Worm (Caenorhabditis elegans) whole organism, early embryonic: ENCODE results near the gene D2096.7.
A peak's percentile ranks its signal among the peaks of the same experiment; 100 is the strongest.

Experiments
- B0310.2 ChIP-seq: sonication (generic microtip); optimal IDR thresholded peaks from 2 replicates; lab custom pipeline; 2016; ENCODE audit warnings: mild to moderate bottlenecking, missing genetic modification characterization, missing compliant biosample characterization
- F13C5.2 ChIP-seq: sonication (generic microtip); optimal IDR thresholded peaks from 2 replicates; lab custom pipeline; 2017; ENCODE audit warnings: mild to moderate bottlenecking, missing genetic modification characterization, inconsistent platforms, missing compliant biosample characterization
- aly-1 ChIP-seq: sonication (generic microtip); optimal IDR thresholded peaks from 2 replicates; lab custom pipeline; 2016; ENCODE audit warnings: missing genetic modification characterization, missing compliant biosample characterization
- ama-1 ChIP-seq: fragments of 150-350 bp; optimal IDR thresholded peaks from 2 replicates; lab custom pipeline; 2014
- ceh-13 ChIP-seq: fragments of 200-800 bp; sonication (Bioruptor generic); optimal IDR thresholded peaks from 2 replicates; lab custom pipeline; 2018; ENCODE audit warnings: mild to moderate bottlenecking, missing genetic modification characterization, missing compliant biosample characterization
- ceh-36 ChIP-seq: sonication (generic microtip); optimal IDR thresholded peaks from 2 replicates; lab custom pipeline; 2016; ENCODE audit warnings: missing genetic modification characterization, inconsistent platforms, missing compliant biosample characterization
- ets-7 ChIP-seq: sonication (generic microtip); optimal IDR thresholded peaks from 2 replicates; lab custom pipeline; 2016; ENCODE audit warnings: missing genotype, missing genetic modification characterization, missing compliant biosample characterization
- flt-1 ChIP-seq: fragments of 200-800 bp; sonication (Bioruptor generic); IDR thresholded peaks from 2 replicates; pipeline ENCODE4 v1.3.6; 2022; ENCODE audit warnings: missing genetic modification characterization, missing compliant biosample characterization
- hmbx-1 ChIP-seq: sonication (generic microtip); optimal IDR thresholded peaks from 2 replicates; lab custom pipeline; 2016; ENCODE audit warnings: mild to moderate bottlenecking, missing genetic modification characterization, missing compliant biosample characterization
- hmg-4 ChIP-seq: fragments of 200-800 bp; sonication (Bioruptor generic); optimal IDR thresholded peaks from 2 replicates; lab custom pipeline; 2018; ENCODE audit warnings: mild to moderate bottlenecking, missing genetic modification characterization, missing compliant biosample characterization
- hnd-1 ChIP-seq: sonication (generic microtip); optimal IDR thresholded peaks from 2 replicates; lab custom pipeline; 2016; ENCODE audit warnings: missing genetic modification characterization, missing compliant biosample characterization
- pes-1 ChIP-seq: fragments of 200-800 bp; sonication (Bioruptor generic); IDR thresholded peaks from 2 replicates; pipeline ENCODE4 v1.3.6; 2022; ENCODE audit warnings: missing genetic modification reagents, missing genetic modification characterization, missing compliant biosample characterization
- scrt-1 ChIP-seq: fragments of 200-800 bp; sonication (Bioruptor generic); IDR thresholded peaks from 2 replicates; pipeline ENCODE4 v1.3.6; 2022; ENCODE audit warnings: missing genetic modification characterization, missing compliant biosample characterization
- sea-1 ChIP-seq: fragments of 200-800 bp; sonication (Bioruptor generic); conservative IDR thresholded peaks from 2 replicates; pipeline ENCODE4 v1.3.6; 2022; ENCODE audit warnings: missing genetic modification characterization, missing compliant biosample characterization
- tbx-11 ChIP-seq: fragments of 200-800 bp; sonication (Bioruptor generic); IDR thresholded peaks from 2 replicates; pipeline ENCODE4 v1.3.6; 2022; ENCODE audit warnings: missing genetic modification characterization, missing compliant biosample characterization
- tbx-37 ChIP-seq: fragments of 200-800 bp; sonication (Bioruptor generic); conservative IDR thresholded peaks from 2 replicates; pipeline ENCODE4 v1.3.6; 2022; ENCODE audit warnings: missing genetic modification reagents, missing genetic modification characterization, missing compliant biosample characterization
- tra-4 ChIP-seq: sonication (generic microtip); optimal IDR thresholded peaks from 2 replicates; lab custom pipeline; 2017; ENCODE audit warnings: missing genetic modification characterization, missing compliant biosample characterization

D2096.7 gene

DNA sequence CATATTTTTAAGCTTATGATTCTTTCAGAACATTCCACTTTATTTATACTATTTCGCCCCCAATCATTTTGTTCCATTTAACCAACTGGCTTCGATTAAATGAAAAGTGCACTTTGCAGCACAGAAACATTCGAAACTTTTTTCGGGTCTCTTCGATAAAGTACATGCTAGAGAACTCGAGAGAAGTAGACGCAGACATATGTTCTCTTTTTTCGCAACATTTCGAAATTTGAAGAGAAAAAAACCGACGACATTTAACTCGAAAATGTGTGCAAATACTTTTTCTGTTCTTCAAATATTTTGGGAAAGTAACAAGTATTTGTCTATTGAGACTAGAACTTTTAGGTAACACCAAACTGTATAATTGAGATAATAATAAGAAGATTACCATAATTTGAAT lies 507 bp downstream of the D2096.7 start:
- TF ChIP-seq F13C5.2 (tag; lab: Kevin White, UChicago): no peak
- TF ChIP-seq sea-1 (GFP tag; lab: Robert Waterston, UW): no peak
- no peak for TF ChIP-seq scrt-1 (GFP tag; lab: Robert Waterston, UW)
- TF ChIP-seq tbx-11: no peak
- no peak for TF ChIP-seq ama-1 (lab: Kevin White, UChicago)
- TF ChIP-seq flt-1 (GFP tag; lab: Robert Waterston, UW): no peak
- TF ChIP-seq hnd-1 (tag; lab: Kevin White, UChicago): no peak
- TF ChIP-seq aly-1 (tag; lab: Kevin White, UChicago): no peak
- TF ChIP-seq tra-4 (tag; lab: Kevin White, UChicago): no peak
- no peak for TF ChIP-seq pes-1
- TF ChIP-seq ceh-13 (GFP tag; lab: Kevin White, UChicago): no peak
- no peak for TF ChIP-seq ceh-36
- TF ChIP-seq B0310.2 (tag; lab: Kevin White, UChicago): no peak
- no peak for TF ChIP-seq tbx-37 (GFP tag; lab: Robert Waterston, UW)
- no peak for TF ChIP-seq hmg-4 (GFP tag; lab: Kevin White, UChicago)
- no peak for TF ChIP-seq ets-7 (tag; lab: Kevin White, UChicago)
- TF ChIP-seq hmbx-1: no peak

- TF ChIP-seq hmg-4 (GFP tag; lab: Kevin White, UChicago): peak; percentile 96
- TF ChIP-seq flt-1 (GFP tag; lab: Robert Waterston, UW): peak; percentile 94
- peak; percentile 75 for TF ChIP-seq ets-7 (tag; lab: Kevin White, UChicago)
- peak; percentile 91 for TF ChIP-seq aly-1 (tag; lab: Kevin White, UChicago)
- peak; percentile 91 for TF ChIP-seq ceh-36
- TF ChIP-seq sea-1 (GFP tag; lab: Robert Waterston, UW): peak; percentile 92
- peak; percentile 84 for TF ChIP-seq tra-4 (tag; lab: Kevin White, UChicago)
- TF ChIP-seq hmbx-1: peak; percentile 88
- peak; percentile 92 for TF ChIP-seq F13C5.2 (tag; lab: Kevin White, UChicago)
- peak; percentile 82 for TF ChIP-seq ceh-13 (GFP tag; lab: Kevin White, UChicago)
- TF ChIP-seq B0310.2 (tag; lab: Kevin White, UChicago): peak; percentile 85
- no peak for TF ChIP-seq ama-1 (lab: Kevin White, UChicago)
- TF ChIP-seq pes-1: peak; percentile 94
- peak; percentile 94 for TF ChIP-seq tbx-37 (GFP tag; lab: Robert Waterston, UW)
- TF ChIP-seq tbx-11: peak; percentile 88
- TF ChIP-seq hnd-1 (tag; lab: Kevin White, UChicago): peak; percentile 82
- TF ChIP-seq scrt-1 (GFP tag; lab: Robert Waterston, UW): peak; percentile 93
These were observed 2.0 kb downstream of the D2096.7 start for ce11 chrIV:8375381-8375780.

DNA sequence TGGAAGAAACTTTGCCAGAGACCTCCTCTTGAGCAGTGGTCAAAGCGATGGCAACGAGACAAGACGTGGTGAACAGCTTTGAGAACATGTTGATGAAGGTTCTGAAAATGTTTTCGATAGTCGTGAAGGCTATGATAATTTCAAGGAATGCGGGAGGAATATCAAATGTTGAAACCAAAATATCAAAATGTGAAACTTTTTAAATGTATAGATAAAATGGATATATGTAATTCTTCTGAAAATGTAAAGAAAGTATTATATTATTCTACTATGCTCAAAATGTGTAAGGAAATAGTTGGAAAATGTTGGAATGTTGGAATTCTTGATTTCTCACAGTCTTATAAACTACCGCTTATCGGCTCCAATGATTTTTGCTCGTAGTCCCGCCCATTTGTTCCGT lies 8.3 kb downstream of the D2096.7 start, which contains the start of gene D2096.6:
D2096.6 (minus strand) TSS at position 101 of the 400 bp plus-strand sequence.
- no peak for TF ChIP-seq tra-4 (tag; lab: Kevin White, UChicago)
- TF ChIP-seq hmbx-1: no peak
- no peak for TF ChIP-seq ceh-36
- no peak for TF ChIP-seq aly-1 (tag; lab: Kevin White, UChicago)
- TF ChIP-seq hnd-1 (tag; lab: Kevin White, UChicago): no peak
- no peak for TF ChIP-seq tbx-11
- TF ChIP-seq tbx-37 (GFP tag; lab: Robert Waterston, UW): no peak
- TF ChIP-seq ama-1 (lab: Kevin White, UChicago): no peak
- TF ChIP-seq ets-7 (tag; lab: Kevin White, UChicago): no peak
- no peak for TF ChIP-seq flt-1 (GFP tag; lab: Robert Waterston, UW)

ce11 chrIV:8367887-8368286 lies 9.5 kb downstream of the D2096.7 start:
- TF ChIP-seq scrt-1 (GFP tag; lab: Robert Waterston, UW) (no peak), ama-1 (lab: Kevin White, UChicago) (no peak), aly-1 (tag; lab: Kevin White, UChicago) (no peak), hnd-1 (tag; lab: Kevin White, UChicago) (no peak), ceh-13 (GFP tag; lab: Kevin White, UChicago) (no peak), flt-1 (GFP tag; lab: Robert Waterston, UW) (no peak), hmbx-1 (no peak), tra-4 (tag; lab: Kevin White, UChicago) (no peak), B0310.2 (tag; lab: Kevin White, UChicago) (no peak), sea-1 (GFP tag; lab: Robert Waterston, UW) (no peak), hmg-4 (GFP tag; lab: Kevin White, UChicago) (no peak)

ce11 chrIV:8366295-8366694 lies 11.1 kb downstream of the D2096.7 start, which contains the start of gene aagr-1:
Gene aagr-1 (plus strand): TSS chrIV:8366521.
- no peak for TF ChIP-seq ets-7 (tag; lab: Kevin White, UChicago)
- no peak for TF ChIP-seq tbx-11
- no peak for TF ChIP-seq scrt-1 (GFP tag; lab: Robert Waterston, UW)
- TF ChIP-seq pes-1: no peak

- TF ChIP-seq aly-1 (tag; lab: Kevin White, UChicago) (no peak), tbx-37 (GFP tag; lab: Robert Waterston, UW) (no peak), hmbx-1 (no peak), ceh-13 (GFP tag; lab: Kevin White, UChicago) (no peak), ceh-36 (no peak), sea-1 (GFP tag; lab: Robert Waterston, UW) (no peak), flt-1 (GFP tag; lab: Robert Waterston, UW) (no peak), hnd-1 (tag; lab: Kevin White, UChicago) (no peak), F13C5.2 (tag; lab: Kevin White, UChicago) (no peak), ets-7 (tag; lab: Kevin White, UChicago) (no peak), ama-1 (lab: Kevin White, UChicago) (no peak), B0310.2 (tag; lab: Kevin White, UChicago) (no peak), pes-1 (no peak), hmg-4 (GFP tag; lab: Kevin White, UChicago) (no peak), scrt-1 (GFP tag; lab: Robert Waterston, UW) (no peak), tbx-11 (no peak), tra-4 (tag; lab: Kevin White, UChicago) (no peak)
These were observed 14.3 kb downstream of the D2096.7 start, which contains the start of gene D2096.12 for ce11 chrIV:8363163-8363562. Gene D2096.12 (plus strand): TSS chrIV:8363463.

DNA sequence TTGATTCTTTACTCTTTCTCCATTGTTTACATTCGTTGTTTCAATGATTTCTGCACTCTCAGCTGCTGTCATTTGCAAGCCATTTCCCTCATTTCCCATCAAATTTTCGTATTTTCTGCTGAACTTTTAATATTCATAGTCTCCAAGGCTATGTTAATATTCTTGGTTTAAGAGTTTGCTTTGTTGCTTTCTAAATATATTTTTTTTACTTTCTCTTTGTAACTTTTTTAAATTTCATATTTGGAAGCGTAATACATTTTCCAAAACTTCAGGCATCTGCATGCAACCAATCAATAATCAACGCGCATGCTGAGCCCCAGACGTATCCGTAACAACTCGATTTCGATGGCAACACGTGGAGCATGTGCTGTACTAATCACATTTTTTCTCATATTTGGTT lies 16.6 kb downstream of the D2096.7 start, which contains the start of gene sqv-1:
sqv-1 (plus strand) TSS at position 301 of the 400 bp plus-strand sequence.
- TF ChIP-seq B0310.2 (tag; lab: Kevin White, UChicago) (no peak), ceh-13 (GFP tag; lab: Kevin White, UChicago) (no peak), ama-1 (lab: Kevin White, UChicago) (no peak), tbx-37 (GFP tag; lab: Robert Waterston, UW) (no peak), sea-1 (GFP tag; lab: Robert Waterston, UW) (no peak), tbx-11 (no peak), scrt-1 (GFP tag; lab: Robert Waterston, UW) (no peak), aly-1 (tag; lab: Kevin White, UChicago) (no peak), flt-1 (GFP tag; lab: Robert Waterston, UW) (no peak), hmbx-1 (no peak), pes-1 (no peak), hnd-1 (tag; lab: Kevin White, UChicago) (no peak), tra-4 (tag; lab: Kevin White, UChicago) (no peak), hmg-4 (GFP tag; lab: Kevin White, UChicago) (no peak), ceh-36 (no peak), ets-7 (tag; lab: Kevin White, UChicago) (no peak)
